Worm (Caenorhabditis elegans) whole organism, L1 larva: ENCODE measurements around the gene Y47D7A.6.

Experiments
- C16A3.4 ChIP-seq: fragments of 150-350 bp; optimal IDR thresholded peaks from 2 replicates; lab custom pipeline; 2014; ENCODE audit warnings: missing biosample characterization, missing genetic modification characterization
- F16B12.6 ChIP-seq: fragments of 150-350 bp; optimal IDR thresholded peaks from 2 replicates; lab custom pipeline; 2014; ENCODE audit warnings: missing biosample characterization, missing genetic modification characterization
- Y116A8C.19 ChIP-seq: sonication (generic microtip); optimal IDR thresholded peaks from 2 replicates; lab custom pipeline; 2016; ENCODE audit warnings: missing compliant biosample characterization, missing genetic modification characterization, borderline replicate concordance
- ama-1 ChIP-seq: fragments of 150-350 bp; optimal IDR thresholded peaks from 2 replicates; lab custom pipeline; 2014
- ceh-63 ChIP-seq: fragments of 200-800 bp; sonication (Bioruptor generic); optimal IDR thresholded peaks from 2 replicates; lab custom pipeline; 2018; ENCODE audit warnings: mild to moderate bottlenecking, missing genetic modification characterization, missing compliant biosample characterization
- ceh-8 ChIP-seq: fragments of 200-800 bp; sonication (Bioruptor generic); optimal IDR thresholded peaks from 2 replicates; lab custom pipeline; 2018; ENCODE audit warnings: mild to moderate bottlenecking, missing genetic modification characterization, moderate library complexity, missing compliant biosample characterization
- ceh-82 ChIP-seq, 3 experiments: fragments of 150-350 bp in 1 of 3; sonication (generic microtip) in 2 of 3; optimal IDR thresholded peaks; 2 replicates each; lab custom pipeline; 2014 to 2017; ENCODE audit warnings: missing biosample characterization in 3 of 3, missing genetic modification characterization in 3 of 3
- ceh-90 ChIP-seq: sonication (generic microtip); optimal IDR thresholded peaks from 2 replicates; lab custom pipeline; 2016; ENCODE audit warnings: missing genetic modification characterization, missing compliant biosample characterization
- dsc-1 ChIP-seq: sonication (generic microtip); optimal IDR thresholded peaks from 2 replicates; lab custom pipeline; 2016; ENCODE audit warnings: mild to moderate bottlenecking, missing genetic modification characterization, missing compliant biosample characterization
- efl-1 ChIP-seq, 4 experiments: fragments of 150-350 bp; optimal IDR thresholded peaks in 3 of 4; peaks in 1 of 4; 1 replicate in 1 of 4; 2 replicates in 3 of 4; lab custom pipeline; 2014; ENCODE audit warnings: missing biosample characterization in 2 of 4, missing genetic modification characterization in 2 of 4, missing genetic modification reagents in 2 of 4
- efl-3 ChIP-seq: fragments of 200-800 bp; sonication (Bioruptor generic); optimal IDR thresholded peaks from 2 replicates; lab custom pipeline; 2018; ENCODE audit warnings: mild to moderate bottlenecking, missing genetic modification characterization, missing compliant biosample characterization
- elt-2 ChIP-seq: sonication (generic microtip); optimal IDR thresholded peaks from 2 replicates; lab custom pipeline; 2016; ENCODE audit warnings: missing genetic modification characterization, mild to moderate bottlenecking, inconsistent platforms, missing compliant biosample characterization, missing genetic modification reagents
- ets-5 ChIP-seq: fragments of 200-800 bp; sonication (Bioruptor generic); IDR thresholded peaks from 2 replicates; pipeline ENCODE4 v1.3.6; 2022; ENCODE audit warnings: missing genetic modification characterization, missing compliant biosample characterization
- hpl-2 ChIP-seq: fragments of 150-350 bp; optimal IDR thresholded peaks from 2 replicates; lab custom pipeline; 2014; ENCODE audit warnings: missing biosample characterization, missing genetic modification reagents, missing genetic modification characterization
- jun-1 ChIP-seq: fragments of 150-350 bp; optimal IDR thresholded peaks from 2 replicates; lab custom pipeline; 2014; ENCODE audit warnings: missing biosample characterization, missing genetic modification reagents, missing genetic modification characterization
- lin-13 ChIP-seq: fragments of 150-350 bp; optimal IDR thresholded peaks from 2 replicates; lab custom pipeline; 2014; ENCODE audit warnings: missing biosample characterization, missing genetic modification reagents, missing genetic modification characterization
- lin-14 ChIP-seq: fragments of 200-800 bp; sonication (Bioruptor generic); optimal IDR thresholded peaks from 2 replicates; lab custom pipeline; 2018; ENCODE audit warnings: mild to moderate bottlenecking, missing genetic modification characterization, moderate library complexity, missing compliant biosample characterization
- lin-39 ChIP-seq: fragments of 150-350 bp; optimal IDR thresholded peaks from 2 replicates; lab custom pipeline; 2014; ENCODE audit warnings: missing biosample characterization, missing genetic modification reagents, missing genetic modification characterization
- mab-9 ChIP-seq: fragments of 200-800 bp; sonication (Bioruptor generic); IDR thresholded peaks from 2 replicates; pipeline ENCODE4 v1.3.6; 2022; ENCODE audit warnings: missing genetic modification reagents, missing genetic modification characterization, missing compliant biosample characterization
- mdl-1 ChIP-seq, 2 experiments: fragments of 150-350 bp; optimal IDR thresholded peaks; 2 replicates each; lab custom pipeline; 2014 to 2017; ENCODE audit warnings: missing biosample characterization in 2 of 2, missing genetic modification characterization in 2 of 2, inconsistent platforms in 1 of 2
- mep-1 ChIP-seq: fragments of 150-350 bp; optimal IDR thresholded peaks from 2 replicates; lab custom pipeline; 2014; ENCODE audit warnings: missing biosample characterization, missing genetic modification characterization
- nhr-11 ChIP-seq: fragments of 150-350 bp; optimal IDR thresholded peaks from 2 replicates; lab custom pipeline; 2014; ENCODE audit warnings: missing biosample characterization, missing genetic modification characterization
- nhr-19 ChIP-seq: fragments of 200-800 bp; sonication (Bioruptor generic); conservative IDR thresholded peaks from 2 replicates; pipeline ENCODE4 v1.3.6; 2022; ENCODE audit warnings: missing genetic modification characterization, missing compliant biosample characterization
- nhr-28 ChIP-seq: fragments of 150-350 bp; optimal IDR thresholded peaks from 2 replicates; lab custom pipeline; 2014; ENCODE audit warnings: missing biosample characterization, missing genetic modification characterization
- nhr-71 ChIP-seq: sonication (generic microtip); optimal IDR thresholded peaks from 2 replicates; lab custom pipeline; 2016; ENCODE audit warnings: mild to moderate bottlenecking, missing genetic modification characterization, moderate library complexity, missing compliant biosample characterization
- nhr-77 ChIP-seq: fragments of 150-350 bp; optimal IDR thresholded peaks from 2 replicates; lab custom pipeline; 2014; ENCODE audit warnings: missing biosample characterization, missing genetic modification characterization
- nhr-85 ChIP-seq: sonication (generic microtip); peaks from one replicate; lab custom pipeline; 2016; ENCODE audit warnings: missing genetic modification characterization, inconsistent platforms, missing compliant biosample characterization
- nhr-90 ChIP-seq: sonication (generic microtip); optimal IDR thresholded peaks from 2 replicates; lab custom pipeline; 2016; ENCODE audit warnings: mild to moderate bottlenecking, missing genetic modification characterization, missing compliant biosample characterization; ENCODE audit not compliant: poor library complexity
- pag-3 ChIP-seq: sonication (generic microtip); optimal IDR thresholded peaks from 2 replicates; lab custom pipeline; 2017; ENCODE audit warnings: missing genetic modification characterization, mild to moderate bottlenecking, missing compliant biosample characterization, antibody characterized with exemption, borderline replicate concordance; ENCODE audit not compliant: insufficient read depth
- pax-3 ChIP-seq: fragments of 200-800 bp; sonication (Bioruptor generic); optimal IDR thresholded peaks from 2 replicates; lab custom pipeline; 2018; ENCODE audit warnings: mild to moderate bottlenecking, missing genetic modification characterization, moderate library complexity, missing compliant biosample characterization
- pqm-1 ChIP-seq: sonication (generic microtip); optimal IDR thresholded peaks from 3 replicates; lab custom pipeline; 2017; ENCODE audit warnings: missing biosample characterization, missing genetic modification characterization
- skn-1 ChIP-seq: fragments of 150-350 bp; optimal IDR thresholded peaks from 2 replicates; lab custom pipeline; 2014; ENCODE audit warnings: missing biosample characterization, missing genetic modification characterization
- sox-4 ChIP-seq: sonication (generic microtip); optimal IDR thresholded peaks from 2 replicates; lab custom pipeline; 2016; ENCODE audit warnings: missing genetic modification characterization, missing compliant biosample characterization
- swsn-7 ChIP-seq: sonication (generic microtip); optimal IDR thresholded peaks from 2 replicates; lab custom pipeline; 2016; ENCODE audit warnings: missing genetic modification characterization, missing compliant biosample characterization
- tlp-1 ChIP-seq: fragments of 150-350 bp; optimal IDR thresholded peaks from 2 replicates; lab custom pipeline; 2014; ENCODE audit warnings: missing biosample characterization, missing genetic modification characterization
- vab-15 ChIP-seq: sonication (generic microtip); optimal IDR thresholded peaks from 2 replicates; lab custom pipeline; 2017; ENCODE audit warnings: missing genotype, mild to moderate bottlenecking, missing genetic modification characterization, missing compliant biosample characterization
- zag-1 ChIP-seq: fragments of 150-350 bp; optimal IDR thresholded peaks from 2 replicates; lab custom pipeline; 2014; ENCODE audit warnings: missing biosample characterization, missing genetic modification characterization
- zip-4 ChIP-seq: fragments of 200-800 bp; sonication (Bioruptor generic); optimal IDR thresholded peaks from 2 replicates; lab custom pipeline; 2018; ENCODE audit warnings: mild to moderate bottlenecking, missing genetic modification characterization, moderate library complexity, missing compliant biosample characterization

Y47D7A.6 gene

ce11 chrV:4423087-4423486 is 5.1 kb upstream of the Y47D7A.6 start:
- no peak for TF ChIP-seq hpl-2 (GFP tag; lab: Kevin White, UChicago)

- TF ChIP-seq zip-4 (GFP tag; lab: Kevin White, UChicago) (no peak), efl-1 (optimal IDR thresholded peaks at IDR 0.05; lab: Kevin White, UChicago) (no peak), efl-1 (GFP tag; optimal IDR thresholded peaks at IDR 0.05 in 1 of 2; lab: Kevin White, UChicago) (no peak), lin-39 (tag; lab: Kevin White, UChicago) (no peak), mdl-1 (tag; optimal IDR thresholded peaks at IDR 0.05; lab: Kevin White, UChicago) (no peak), mep-1 (no peak), ceh-8 (no peak)
- TF ChIP-seq, all 84 proteins: peak for 0
Observed at ce11 chrV:4422127-4422526, 4.1 kb upstream of the Y47D7A.6 start, which contains the start of gene skr-7. TSS of gene skr-7 (plus strand) at chrV:4422427.

- TF ChIP-seq C16A3.4 (tag; lab: Kevin White, UChicago) (no peak), nhr-19 (no peak), nhr-85 (tag; lab: Kevin White, UChicago) (no peak), zag-1 (tag; lab: Kevin White, UChicago) (no peak), F16B12.6 (tag; lab: Kevin White, UChicago) (no peak), nhr-77 (tag; lab: Kevin White, UChicago) (no peak), pqm-1 (no peak), jun-1 (no peak)
- TF ChIP-seq, all 84 proteins: peak for 0
Observed at ce11 chrV:4421475-4421874, 3.5 kb upstream of the Y47D7A.6 start, which contains the start of gene skr-14. TSS of gene skr-14 (minus strand) at chrV:4421575.

- no peak for TF ChIP-seq nhr-28 (tag; lab: Kevin White, UChicago)
- TF ChIP-seq tlp-1 = no peak
- no peak for TF ChIP-seq ceh-90 (tag; lab: Kevin White, UChicago)
- TF ChIP-seq mab-9 (GFP tag; lab: Robert Waterston, UW) = no peak
- TF ChIP-seq swsn-7 (tag; lab: Kevin White, UChicago) = no peak
- TF ChIP-seq lin-13 (GFP tag; lab: Kevin White, UChicago) = no peak
Observed at ce11 chrV:4419767-4420322, 1.8 kb upstream of the Y47D7A.6 start, which contains the start of the genes Y47D7A.7 and Y47D7A.2. TSS of gene Y47D7A.7 (minus strand) at chrV:4419867. TSS of gene Y47D7A.2 (plus strand) at chrV:4420272.

- no peak for TF ChIP-seq pax-3
- no peak for TF ChIP-seq mab-9 (GFP tag; lab: Robert Waterston, UW)
- TF ChIP-seq pag-3 (tag; lab: Kevin White, UChicago) = no peak
- no peak for TF ChIP-seq elt-2 (tag; lab: Kevin White, UChicago)
Observed at ce11 chrV:4416710-4417109, 1.3 kb downstream of the Y47D7A.6 start, which contains the start of gene Y47D7A.18. TSS of gene Y47D7A.18 (minus strand) at chrV:4416810.

ce11 chrV:4414613-4415071 is 3.4 kb downstream of the Y47D7A.6 start, which contains the start of gene grl-5:
TSS of gene grl-5 (minus strand) at chrV:4414663.
- TF ChIP-seq efl-3 (no peak), nhr-71 (tag; lab: Kevin White, UChicago) (no peak), ama-1 (lab: Kevin White, UChicago) (no peak), Y116A8C.19 (tag; lab: Kevin White, UChicago) (no peak), zip-4 (GFP tag; lab: Kevin White, UChicago) (no peak)

ce11 chrV:4411714-4412113 is 6.3 kb downstream of the Y47D7A.6 start, which contains the start of gene Y47D7A.17:
TSS of gene Y47D7A.17 (minus strand) at chrV:4411814.
- TF ChIP-seq nhr-28 (tag; lab: Kevin White, UChicago) (no peak), nhr-77 (tag; lab: Kevin White, UChicago) (no peak), nhr-11 (tag; lab: Kevin White, UChicago) (no peak), ceh-63 (GFP tag; lab: Kevin White, UChicago) (no peak), elt-2 (tag; lab: Kevin White, UChicago) (no peak), skn-1 (no peak), nhr-90 (no peak), lin-14 (no peak), ceh-8 (no peak), C16A3.4 (tag; lab: Kevin White, UChicago) (no peak), sox-4 (tag; lab: Kevin White, UChicago) (no peak), pax-3 (no peak), dsc-1 (tag; lab: Kevin White, UChicago) (no peak), ceh-82 (tag; optimal IDR thresholded peaks at IDR 0.05; lab: Kevin White, UChicago) (no peak), ets-5 (GFP tag; lab: Robert Waterston, UW) (no peak), lin-39 (tag; lab: Kevin White, UChicago) (no peak), vab-15 (tag; lab: Kevin White, UChicago) (no peak)
